Fruit fly (Drosophila melanogaster): Measurements from ENCODE around the gene nebu.

DNA sequence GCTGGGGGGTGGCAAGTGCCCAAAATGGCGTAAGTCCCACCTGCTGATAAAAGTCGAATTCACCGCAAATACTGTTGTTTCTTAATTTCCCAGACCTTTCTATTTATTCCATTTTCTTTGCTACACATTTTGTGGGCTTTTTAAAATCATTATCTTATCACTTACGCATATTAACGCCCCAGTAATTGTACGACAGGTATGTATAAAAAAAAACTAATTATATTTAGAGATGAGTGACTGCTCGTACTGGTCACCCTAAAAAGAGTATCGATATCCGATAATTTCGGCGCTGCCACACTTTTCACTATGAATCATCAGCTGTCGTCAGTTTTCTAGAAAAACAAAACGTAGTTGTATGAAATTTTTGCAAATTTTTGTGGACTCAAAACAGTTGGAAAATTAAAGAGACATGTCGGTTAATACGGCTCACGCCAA is 7.0 kb upstream of the nebu start, which contains the start of the genes CG10948 and Wbp2:
- TF ChIP-seq Pif1A (GFP tag; optimal IDR thresholded peaks at IDR 0.05), result no peak
- TF ChIP-seq CG15710 (tag; optimal IDR thresholded peaks at IDR 0.05), result no peak
- TF ChIP-seq EcR (GFP tag; optimal IDR thresholded peaks at IDR 0.05), result no peak
- no peak for TF ChIP-seq rn (GFP tag; IDR thresholded peaks at IDR 0.05)
- no peak for TF ChIP-seq CG8301 (tag; optimal IDR thresholded peaks at IDR 0.05)
- no peak for TF ChIP-seq D1 (tag; optimal IDR thresholded peaks at IDR 0.05)
- TF ChIP-seq gl (tag; optimal IDR thresholded peaks at IDR 0.05), result no peak
- TF ChIP-seq CG32121 (GFP tag; IDR thresholded peaks at IDR 0.05), result no peak
- peak; percentile 62 for TF ChIP-seq CG4496 (GFP tag; IDR thresholded peaks at IDR 0.05)
- TF ChIP-seq Pif1B (GFP tag; optimal IDR thresholded peaks at IDR 0.05), result no peak
